Fruit fly (Drosophila melanogaster) whole organism, embryonic: ENCODE results near the gene CG17234.
A peak's percentile ranks its signal among the peaks of the same experiment; 100 is the strongest.

Source experiments
- B-H1 ChIP-seq: fragments of 200-800 bp; sonication (Bioruptor generic); IDR thresholded peaks from 3 replicates; pipeline ENCODE4 v1.3.6; 2022; ENCODE audit warnings: missing biosample characterization, missing genetic modification characterization
- BEAF-32 ChIP-seq: fragments of 200-800 bp; sonication (Bioruptor generic); optimal IDR thresholded peaks from 3 replicates; lab custom pipeline; 2017; ENCODE audit warnings: missing biosample characterization, missing genetic modification characterization, mild to moderate bottlenecking, moderate library complexity, missing genetic modification reagents
- CG11247 ChIP-seq: fragments of 200-800 bp; sonication (Bioruptor generic); IDR thresholded peaks from 2 replicates; pipeline ENCODE4 v1.3.6; 2022; ENCODE audit warnings: missing biosample characterization, missing genetic modification characterization
- CG11456 ChIP-seq: fragments of 200-800 bp; sonication (Bioruptor generic); IDR thresholded peaks from 3 replicates; pipeline ENCODE4 v1.3.6; 2022; ENCODE audit warnings: missing biosample characterization, missing genetic modification characterization
- CG11696 ChIP-seq: fragments of 200-800 bp; sonication (Bioruptor generic); IDR thresholded peaks from 2 replicates; pipeline ENCODE4 v1.3.6; 2022; ENCODE audit warnings: missing biosample characterization, missing genetic modification characterization
- CG11723 ChIP-seq: fragments of 200-800 bp; sonication (Bioruptor generic); optimal IDR thresholded peaks from 2 replicates; lab custom pipeline; 2017; ENCODE audit warnings: missing biosample characterization, mild to moderate bottlenecking, missing genetic modification characterization
- CG13287 ChIP-seq: fragments of 200-800 bp; sonication (Bioruptor generic); IDR thresholded peaks from 2 replicates; pipeline ENCODE4 v1.3.6; 2022; ENCODE audit warnings: missing biosample characterization, missing genetic modification characterization; ENCODE audit not compliant: partially characterized antibody
- CG16815 ChIP-seq: fragments of 200-800 bp; sonication (Bioruptor generic); optimal IDR thresholded peaks from 3 replicates; lab custom pipeline; 2017; ENCODE audit warnings: missing biosample characterization, mild to moderate bottlenecking, missing genetic modification characterization
- CG17385 ChIP-seq: fragments of 200-800 bp; sonication (Bioruptor generic); optimal IDR thresholded peaks from 3 replicates; lab custom pipeline; 2018; ENCODE audit warnings: missing biosample characterization, mild to moderate bottlenecking, missing genetic modification characterization
- CG2889 ChIP-seq: fragments of 200-800 bp; sonication (Bioruptor generic); IDR thresholded peaks from 3 replicates; pipeline ENCODE4 v1.3.6; 2022; ENCODE audit warnings: missing biosample characterization, missing genetic modification characterization
- CG32532 ChIP-seq: fragments of 200-800 bp; sonication (Bioruptor generic); IDR thresholded peaks from 2 replicates; pipeline ENCODE4 v1.3.6; 2022; ENCODE audit warnings: missing biosample characterization, missing genetic modification characterization
- CG34224 ChIP-seq: fragments of 200-800 bp; sonication (Bioruptor generic); IDR thresholded peaks from 3 replicates; pipeline ENCODE4 v1.3.6; 2022; ENCODE audit warnings: missing biosample characterization, missing genetic modification characterization; ENCODE audit not compliant: partially characterized antibody
- CG8089 ChIP-seq: fragments of 200-800 bp; sonication (Bioruptor generic); optimal IDR thresholded peaks from 3 replicates; lab custom pipeline; 2016; ENCODE audit warnings: missing biosample characterization, missing genetic modification characterization
- CrebB ChIP-seq: fragments of 200-800 bp; sonication (Bioruptor generic); optimal IDR thresholded peaks from 3 replicates; lab custom pipeline; 2018; ENCODE audit warnings: missing biosample characterization, mild to moderate bottlenecking, missing genetic modification characterization
- Dbx ChIP-seq: fragments of 200-800 bp; sonication (Bioruptor generic); IDR thresholded peaks from 3 replicates; pipeline ENCODE4 v1.3.6; 2022; ENCODE audit warnings: missing biosample characterization, missing genetic modification characterization
- Deaf1 ChIP-seq: fragments of 200-800 bp; optimal IDR thresholded peaks from 3 replicates; lab custom pipeline; 2019; ENCODE audit warnings: missing biosample characterization, mild to moderate bottlenecking, missing genetic modification characterization, moderate library complexity
- Dll ChIP-seq: fragments of 200-800 bp; sonication (Bioruptor generic); IDR thresholded peaks from 4 replicates; pipeline ENCODE4 v1.3.6; 2022; ENCODE audit warnings: missing biosample characterization, missing genetic modification characterization; ENCODE audit not compliant: partially characterized antibody
- Doc3 ChIP-seq: fragments of 200-800 bp; sonication (Bioruptor generic); IDR thresholded peaks from 3 replicates; pipeline ENCODE4 v1.3.6; 2022; ENCODE audit warnings: missing biosample characterization, missing genetic modification characterization; ENCODE audit not compliant: partially characterized antibody
- GATAe ChIP-seq: fragments of 200-800 bp; sonication (Bioruptor generic); conservative IDR thresholded peaks from 2 replicates; pipeline ENCODE4 v1.3.6; 2022; ENCODE audit warnings: missing biosample characterization, missing genetic modification characterization
- HLH54F ChIP-seq: fragments of 200-800 bp; sonication (Bioruptor generic); optimal IDR thresholded peaks from 3 replicates; lab custom pipeline; 2016; ENCODE audit warnings: missing biosample characterization, missing genetic modification characterization
- Hr51 ChIP-seq, 2 experiments: fragments of 200-800 bp; sonication (Bioruptor generic); optimal IDR thresholded peaks; 2 replicates in 1 of 2; 3 replicates in 1 of 2; lab custom pipeline; 2016 to 2018; ENCODE audit warnings: missing biosample characterization in 2 of 2, missing genetic modification characterization in 2 of 2, mild to moderate bottlenecking in 1 of 2, moderate library complexity in 1 of 2
- Jarid2 ChIP-seq: fragments of 200-800 bp; sonication (Bioruptor generic); optimal IDR thresholded peaks from 3 replicates; lab custom pipeline; 2017; ENCODE audit warnings: mild to moderate bottlenecking, missing biosample characterization, missing genetic modification reagents, missing genetic modification characterization
- Mad ChIP-seq: fragments of 200-800 bp; sonication (Bioruptor generic); optimal IDR thresholded peaks from 2 replicates; lab custom pipeline; 2016; ENCODE audit warnings: missing biosample characterization, missing genetic modification characterization
- Med ChIP-seq: fragments of 200-800 bp; sonication (Bioruptor generic); peaks from one replicate; lab custom pipeline; 2016; ENCODE audit warnings: missing biosample characterization, missing genetic modification characterization, mild to moderate bottlenecking, inconsistent platforms, moderate library complexity
- PHDP ChIP-seq: fragments of 200-800 bp; sonication (Bioruptor generic); optimal IDR thresholded peaks from 3 replicates; lab custom pipeline; 2018; ENCODE audit warnings: missing biosample characterization, mild to moderate bottlenecking, missing genetic modification characterization, moderate library complexity
- Rfx ChIP-seq: fragments of 200-800 bp; sonication (Bioruptor generic); IDR thresholded peaks from 2 replicates; pipeline ENCODE4 v1.3.6; 2022; ENCODE audit warnings: missing biosample characterization, missing genetic modification characterization
- ac ChIP-seq: fragments of 200-800 bp; sonication (Bioruptor generic); optimal IDR thresholded peaks from 3 replicates; lab custom pipeline; 2017; ENCODE audit warnings: missing biosample characterization, mild to moderate bottlenecking, missing genetic modification characterization
- dm ChIP-seq: fragments of 200-800 bp; sonication (Bioruptor generic); optimal IDR thresholded peaks from 3 replicates; lab custom pipeline; 2016; ENCODE audit warnings: missing biosample characterization, missing genetic modification characterization
- ftz-f1 ChIP-seq: fragments of 200-800 bp; sonication (Bioruptor generic); optimal IDR thresholded peaks from 2 replicates; lab custom pipeline; 2016; ENCODE audit warnings: missing biosample characterization, missing genetic modification characterization
- gro ChIP-seq: fragments of 200-800 bp; sonication (Bioruptor generic); optimal IDR thresholded peaks from 2 replicates; lab custom pipeline; 2016; ENCODE audit warnings: missing biosample characterization, missing genetic modification characterization
- hbn ChIP-seq: fragments of 200-800 bp; sonication (Bioruptor generic); IDR thresholded peaks from 2 replicates; pipeline ENCODE4 v1.3.6; 2022; ENCODE audit warnings: missing biosample characterization, missing genetic modification characterization; ENCODE audit not compliant: partially characterized antibody
- her ChIP-seq: fragments of 200-800 bp; sonication (Bioruptor generic); optimal IDR thresholded peaks from 2 replicates; lab custom pipeline; 2016; ENCODE audit warnings: missing biosample characterization, missing genetic modification characterization
- hkb ChIP-seq, 2 experiments: fragments of 200-800 bp in 1 of 2; fragments of >200 bp in 1 of 2; sonication (Bioruptor generic) in 1 of 2; IDR thresholded peaks in 1 of 2; optimal IDR thresholded peaks in 1 of 2; 2 replicates each; pipeline versions ENCODE4 v1.3.6 to Lab custom; 2017 to 2022; ENCODE audit warnings: missing biosample characterization in 1 of 2, missing genetic modification characterization in 1 of 2
- kay ChIP-seq: fragments of 200-800 bp; sonication (Bioruptor generic); optimal IDR thresholded peaks from 2 replicates; lab custom pipeline; 2016; ENCODE audit warnings: missing biosample characterization, missing genetic modification characterization
- lmd ChIP-seq: fragments of 200-800 bp; sonication (Bioruptor generic); IDR thresholded peaks from 2 replicates; pipeline ENCODE4 v1.3.6; 2022; ENCODE audit warnings: missing biosample characterization, missing genetic modification characterization
- lov ChIP-seq, 2 experiments: fragments of 200-800 bp in 1 of 2; fragments of >200 bp in 1 of 2; sonication (Bioruptor generic) in 1 of 2; IDR thresholded peaks in 1 of 2; optimal IDR thresholded peaks in 1 of 2; 2 replicates in 1 of 2; 3 replicates in 1 of 2; pipeline versions ENCODE4 v1.3.6 to Lab custom; 2017 to 2022; ENCODE audit warnings: missing biosample characterization in 1 of 2, missing genetic modification characterization in 1 of 2
- sc ChIP-seq, 3 experiments: fragments of >200 bp in 2 of 3; fragments of 200-800 bp in 1 of 3; sonication (Bioruptor generic) in 1 of 3; optimal IDR thresholded peaks; 2 replicates in 2 of 3; 3 replicates in 1 of 3; lab custom pipeline; 2017; ENCODE audit warnings: mild to moderate bottlenecking in 1 of 3, missing biosample characterization in 1 of 3, missing genetic modification characterization in 1 of 3, missing genetic modification reagents in 1 of 3
- slbo ChIP-seq: fragments of 200-800 bp; sonication (Bioruptor generic); IDR thresholded peaks from 2 replicates; pipeline ENCODE4 v1.3.6; 2022; ENCODE audit warnings: missing biosample characterization, missing genetic modification characterization
- sna ChIP-seq: fragments of 200-800 bp; sonication (Bioruptor generic); IDR thresholded peaks from 2 replicates; pipeline ENCODE4 v1.3.6; 2022; ENCODE audit warnings: missing biosample characterization, missing genetic modification characterization; ENCODE audit not compliant: partially characterized antibody
- so ChIP-seq: fragments of 200-800 bp; sonication (Bioruptor generic); IDR thresholded peaks from 3 replicates; pipeline ENCODE4 v1.3.6; 2022; ENCODE audit warnings: missing biosample characterization, missing genetic modification characterization
- zen2 ChIP-seq: fragments of 200-800 bp; sonication (Bioruptor generic); IDR thresholded peaks from 3 replicates; pipeline ENCODE4 v1.3.6; 2022; ENCODE audit warnings: missing biosample characterization, missing genetic modification characterization; ENCODE audit not compliant: partially characterized antibody
- zfh1 ChIP-seq: fragments of 200-800 bp; sonication (Bioruptor generic); IDR thresholded peaks from 3 replicates; pipeline ENCODE4 v1.3.6; 2022; ENCODE audit warnings: missing biosample characterization, missing genetic modification characterization

The CG17234 gene

DNA sequence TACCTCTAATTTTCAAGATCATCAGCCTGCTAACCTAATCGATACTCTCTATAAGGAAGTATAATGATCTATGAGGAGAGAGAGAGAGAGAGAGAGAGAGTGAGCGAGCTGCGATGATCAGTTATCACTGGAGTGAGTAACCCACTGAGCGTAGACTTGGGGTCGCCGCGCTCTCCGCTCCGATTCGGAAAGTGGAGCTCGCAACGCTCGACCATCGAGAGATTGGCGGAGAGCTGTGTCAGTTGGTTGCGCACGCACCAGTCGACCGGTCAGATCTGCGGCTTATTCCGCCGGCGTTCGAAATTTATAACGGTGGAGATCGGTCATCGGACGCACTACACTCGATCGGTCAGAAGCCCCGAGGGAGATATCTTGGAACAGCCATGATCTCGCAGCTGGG, 10.7 kb upstream of the CG17234 start, which contains the start of gene CG4267 (continued):
- TF ChIP-seq sna (peak; percentile 50; the same call in 1 of the 2 replicates), ac (GFP tag; lab: Kevin White, UChicago) (no peak), ftz-f1 (GFP tag; lab: Kevin White, UChicago) (peak; percentile 45), Dbx (GFP tag; lab: Robert Waterston, UW) (peak; percentile 27; the same call in 1 of the 3 replicates), zfh1 (GFP tag; lab: Robert Waterston, UW) (0 out of 3 replicates have a peak, but pooled peaks have one; percentile 43), CG11456 (GFP tag; lab: Robert Waterston, UW) (0 out of 3 replicates have a peak, but pooled peaks have one; percentile 35), slbo (GFP tag; lab: Robert Waterston, UW) (0 out of 2 replicates have a peak, but pooled peaks have one; percentile 24), CG32532 (peak; percentile 64; the same call in 1 of the 2 replicates), Med (GFP tag; lab: Kevin White, UChicago) (peak; percentile 80), CG17385 (GFP tag; lab: Kevin White, UChicago) (no peak), hbn (GFP tag; lab: Robert Waterston, UW) (peak; percentile 50), Rfx (GFP tag; lab: Robert Waterston, UW) (peak; percentile 32; the same call in 1 of the 2 replicates), gro (GFP tag; lab: Kevin White, UChicago) (peak; percentile 40), CG2889 (GFP tag; lab: Robert Waterston, UW) (no peak), so (GFP tag; lab: Robert Waterston, UW) (peak; percentile 19; the same call in 1 of the 3 replicates), her (no peak), sc (optimal IDR thresholded peaks at IDR 0.05; lab: Kevin White, UChicago) (no peak), sc (GFP tag; optimal IDR thresholded peaks at IDR 0.05; lab: Kevin White, UChicago) (no peak), dm (GFP tag; lab: Kevin White, UChicago) (no peak), Doc3 (GFP tag; lab: Robert Waterston, UW) (peak; percentile 32; the same call in 1 of the 3 replicates), Hr51 (GFP tag; optimal IDR thresholded peaks at IDR 0.05; lab: Kevin White, UChicago) (no peak), hkb (optimal IDR thresholded peaks at IDR 0.05; lab: Kevin White, UChicago) (no peak), hkb (GFP tag; IDR thresholded peaks at IDR 0.05; lab: Robert Waterston, UW) (0 out of 2 replicates have a peak, but pooled peaks have one; percentile 31), PHDP (tag; lab: Kevin White, UChicago) (no peak), CG13287 (GFP tag; lab: Robert Waterston, UW) (peak; percentile 50), Dll (GFP tag; lab: Robert Waterston, UW) (peak; percentile 63), CG11247 (peak; percentile 6; the same call in 1 of the 2 replicates), CG34224 (peak; percentile 68), Jarid2 (peak; percentile 80), CG8089 (GFP tag; lab: Kevin White, UChicago) (no peak), BEAF-32 (GFP tag; lab: Kevin White, UChicago) (no peak), B-H1 (GFP tag; lab: Robert Waterston, UW) (no peak), CG11723 (GFP tag; lab: Kevin White, UChicago) (no peak), lov (optimal IDR thresholded peaks at IDR 0.05; lab: Kevin White, UChicago) (no peak), lov (GFP tag; IDR thresholded peaks at IDR 0.05; lab: Robert Waterston, UW) (no peak), CG11696 (no peak), CG16815 (no peak), zen2 (GFP tag; lab: Robert Waterston, UW) (peak; percentile 67; the same call in 2 of the 3 replicates), CrebB (no peak), kay (GFP tag; lab: Kevin White, UChicago) (no peak), GATAe (GFP tag; lab: Robert Waterston, UW) (no peak), Deaf1 (tag; lab: Kevin White, UChicago) (peak; percentile 60), Mad (GFP tag; lab: Kevin White, UChicago) (no peak), lmd (GFP tag; lab: Robert Waterston, UW) (0 out of 2 replicates have a peak, but pooled peaks have one; percentile 10), HLH54F (GFP tag; lab: Kevin White, UChicago) (no peak)
